Fruit fly (Drosophila melanogaster) whole organism, larva: ENCODE measurements around the gene CG34337.

Experiments used
- noc ChIP-seq: fragments of 200-800 bp; sonication (Bioruptor generic); optimal IDR thresholded peaks from 3 replicates; lab custom pipeline; 2019; ENCODE audit warnings: missing biosample characterization, mild to moderate bottlenecking, missing genetic modification characterization, moderate library complexity

The CG34337 gene

DNA sequence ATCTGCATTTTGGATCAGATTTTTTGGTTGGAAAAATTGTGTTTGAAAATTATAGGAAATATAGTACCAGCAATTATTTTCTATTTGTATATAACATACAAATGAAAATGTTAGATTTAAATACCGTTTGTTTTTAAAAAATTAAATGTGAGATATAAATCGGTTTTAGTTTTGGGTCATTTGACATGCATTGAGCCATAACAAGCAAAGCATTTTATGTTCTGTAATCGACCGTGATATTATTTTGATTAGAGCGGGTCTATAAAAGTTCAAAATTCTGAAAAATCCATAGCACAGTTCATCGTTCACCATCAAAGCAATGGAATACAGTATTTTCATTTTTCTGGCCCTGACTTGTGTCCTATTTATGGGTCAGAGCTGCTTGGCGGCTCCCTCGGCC, at the start of gene CG34337:
Gene CG34337, plus strand, starts transcription at position 301 of the 400 bp plus-strand sequence.
- TF ChIP-seq noc (tag; lab: Kevin White, UChicago): no peak

DNA sequence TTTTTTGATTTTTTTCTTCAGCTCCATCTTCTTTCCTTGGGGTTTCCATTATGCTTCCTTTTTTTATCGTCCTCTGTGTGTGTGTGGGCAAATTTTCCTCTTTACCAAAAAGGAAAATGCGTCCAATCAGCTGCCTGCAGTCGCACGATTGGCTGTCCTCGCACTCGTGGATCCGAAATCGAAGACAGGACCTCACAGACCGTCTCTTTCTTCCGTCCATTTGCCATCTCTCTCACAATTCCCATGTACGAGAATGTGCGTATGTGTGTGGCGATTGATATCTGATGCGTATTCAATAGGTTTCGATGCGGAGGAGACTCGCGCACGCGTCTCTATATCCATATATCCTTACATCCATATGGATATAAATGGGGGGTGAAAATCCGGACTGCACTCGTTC, 48.7 kb upstream of the CG34337 start:
- no peak for TF ChIP-seq noc (tag; lab: Kevin White, UChicago)

DNA sequence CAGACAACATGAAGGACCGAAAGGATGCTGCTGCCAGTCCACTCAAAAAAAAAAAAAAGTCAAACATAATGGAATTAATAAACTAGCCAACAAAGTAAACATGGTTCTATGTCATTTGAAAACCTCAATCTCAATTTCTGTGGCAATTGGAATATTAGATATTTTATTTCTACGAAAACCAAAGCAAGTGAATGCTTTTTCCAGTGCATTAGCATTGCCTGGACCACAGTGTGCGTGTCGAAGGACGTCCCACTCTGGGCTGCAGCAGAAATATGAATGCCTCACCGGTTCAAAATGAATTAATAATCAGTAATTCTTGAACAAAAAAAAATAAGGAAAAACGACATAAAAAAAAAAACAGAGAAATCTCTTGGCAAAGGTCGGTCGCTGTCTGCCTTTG, 44.6 kb upstream of the CG34337 start:
- TF ChIP-seq noc (tag; lab: Kevin White, UChicago): no peak

- TF ChIP-seq noc (tag; lab: Kevin White, UChicago): no peak
Measured at dm6 chrX:7377840-7378239, 39.2 kb upstream of the CG34337 start, which contains the start of gene CheA7a. Gene CheA7a (plus strand): TSS chrX:7378140.

dm6 chrX:7379569-7379968, 37.5 kb upstream of the CG34337 start:
- no peak for TF ChIP-seq noc (tag; lab: Kevin White, UChicago)

DNA sequence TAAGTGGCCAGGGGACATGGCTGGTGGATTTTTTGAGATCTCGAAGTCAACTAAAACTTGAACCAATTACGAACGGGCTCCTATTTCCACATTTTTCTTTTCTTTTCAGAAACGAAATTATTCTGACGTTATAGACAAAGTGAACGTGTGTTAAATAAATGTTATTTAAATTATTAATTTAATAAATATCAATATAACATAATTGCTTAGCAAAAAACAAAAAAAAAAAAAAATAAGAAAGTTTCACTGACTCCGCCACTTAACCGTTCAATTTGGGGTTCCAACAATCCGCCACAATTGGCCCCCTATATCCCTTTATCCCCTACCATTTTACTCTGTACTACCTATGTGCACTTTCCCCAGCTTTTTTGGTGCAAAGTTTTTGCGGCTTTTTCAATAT, 34.2 kb upstream of the CG34337 start, which contains the start of gene CG42781:
Gene CG42781, minus strand, starts transcription at position 101 of the 400 bp plus-strand sequence.
- TF ChIP-seq noc (tag; lab: Kevin White, UChicago): no peak

dm6 chrX:7403074-7403473, 14.0 kb upstream of the CG34337 start, which contains the start of gene CG15035:
Gene CG15035 (minus strand): TSS chrX:7403174.
- TF ChIP-seq noc (tag; lab: Kevin White, UChicago): no peak

DNA sequence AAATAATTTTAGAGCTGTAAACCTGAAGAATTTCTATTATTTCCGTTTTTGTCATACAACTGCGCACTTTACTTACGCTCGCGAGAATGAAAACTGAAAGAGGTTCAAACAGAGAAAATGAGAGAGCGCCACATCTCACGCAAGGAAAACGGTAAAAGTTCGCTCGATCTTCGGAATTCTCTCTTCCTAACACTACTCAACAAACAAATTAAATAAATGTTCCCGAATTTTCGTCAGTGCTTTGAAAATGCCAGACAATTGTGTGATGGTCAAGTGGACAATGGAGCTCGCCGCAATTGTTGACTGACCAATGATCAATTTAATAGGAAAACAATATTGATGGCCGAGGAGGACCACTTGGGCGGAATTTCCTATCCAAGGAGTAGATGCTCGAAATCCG, 11.4 kb upstream of the CG34337 start, which contains the start of gene CG1677:
Gene CG1677, minus strand, starts transcription at position 101 of the 400 bp plus-strand sequence.
- no peak for TF ChIP-seq noc (tag; lab: Kevin White, UChicago)

dm6 chrX:7406908-7407307, 10.1 kb upstream of the CG34337 start, which contains the start of gene CG32727:
Gene CG32727 (plus strand): TSS chrX:7407208.
- no peak for TF ChIP-seq noc (tag; lab: Kevin White, UChicago)

DNA sequence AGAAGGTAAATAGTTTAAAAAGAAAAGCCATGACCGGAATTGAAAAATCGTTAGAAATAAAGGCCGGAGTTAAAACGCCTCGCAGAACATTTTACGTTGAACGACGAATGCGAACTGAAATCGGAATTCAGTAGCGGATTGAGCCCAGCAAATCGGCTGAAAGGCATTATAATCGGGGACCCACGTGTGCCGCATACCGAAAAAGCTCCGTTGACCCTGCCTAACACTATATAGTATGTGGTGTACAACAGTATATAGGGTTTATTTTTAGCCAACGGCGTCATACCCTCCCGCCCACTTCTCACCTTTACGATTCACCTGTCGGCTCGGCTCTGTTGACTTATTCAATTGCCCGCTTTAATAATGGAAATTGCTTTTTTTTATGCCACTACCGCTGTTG, 5.2 kb upstream of the CG34337 start, which contains the start of gene CG42246:
Gene CG42246, minus strand, starts transcription at position 101 of the 400 bp plus-strand sequence.
- TF ChIP-seq noc (tag; lab: Kevin White, UChicago): no peak

DNA sequence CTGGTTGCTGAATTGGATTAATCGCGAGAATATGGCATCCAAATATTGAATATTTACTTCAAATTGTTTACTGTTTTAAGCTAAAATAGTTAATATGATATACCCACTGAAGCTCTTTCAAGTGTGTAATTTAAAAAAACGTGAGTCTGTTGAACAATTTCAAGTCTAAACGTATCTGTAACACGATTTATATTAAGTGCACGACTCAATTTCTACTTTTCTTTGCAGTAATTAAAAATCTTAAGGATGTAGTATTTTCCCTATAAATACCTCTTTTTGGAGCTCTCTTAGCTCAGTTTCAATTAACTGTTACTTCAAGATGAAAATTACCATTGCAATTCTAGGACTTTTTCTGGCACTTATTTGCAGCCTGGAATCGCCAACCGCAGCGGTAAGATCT, 4.7 kb upstream of the CG34337 start, which contains the start of gene CG42704:
Gene CG42704, plus strand, starts transcription at position 301 of the 400 bp plus-strand sequence.
- TF ChIP-seq noc (tag; lab: Kevin White, UChicago): no peak

- TF ChIP-seq noc (tag; lab: Kevin White, UChicago): no peak
Measured at dm6 chrX:7413569-7413968, 3.5 kb upstream of the CG34337 start, which contains the start of gene CG42705. Gene CG42705 (plus strand): TSS chrX:7413869.

- no peak for TF ChIP-seq noc (tag; lab: Kevin White, UChicago)
Measured at dm6 chrX:7415027-7415426, 2.0 kb upstream of the CG34337 start.

- TF ChIP-seq noc (tag; lab: Kevin White, UChicago): no peak
Measured at dm6 chrX:7417875-7418274, 822 bp downstream of the CG34337 start.

DNA sequence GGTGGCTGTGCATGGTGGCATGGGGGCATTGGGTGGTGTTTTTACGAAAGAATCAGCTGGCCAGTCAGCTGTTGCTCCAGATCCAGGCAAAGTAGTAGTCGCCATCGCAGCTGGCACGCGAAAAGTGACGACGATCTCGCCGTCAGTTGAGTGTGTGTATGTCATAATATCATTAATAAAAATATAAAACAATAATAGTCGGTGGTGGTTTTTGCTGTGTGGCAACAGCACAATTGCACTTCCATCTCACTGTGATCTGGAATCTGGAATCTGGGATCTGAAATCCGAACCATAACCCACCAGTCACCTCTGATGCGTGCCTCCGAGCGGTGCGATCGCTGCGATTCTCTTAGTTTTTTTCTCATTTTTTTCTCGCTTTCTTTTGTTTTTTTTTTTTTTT, 1.2 kb downstream of the CG34337 start, which contains the start of gene rumpel:
Gene rumpel, plus strand, starts transcription at position 301 of the 400 bp plus-strand sequence.
- TF ChIP-seq noc (tag; lab: Kevin White, UChicago): no peak

- no peak for TF ChIP-seq noc (tag; lab: Kevin White, UChicago)
Measured at dm6 chrX:7422577-7422976, 5.5 kb downstream of the CG34337 start.

DNA sequence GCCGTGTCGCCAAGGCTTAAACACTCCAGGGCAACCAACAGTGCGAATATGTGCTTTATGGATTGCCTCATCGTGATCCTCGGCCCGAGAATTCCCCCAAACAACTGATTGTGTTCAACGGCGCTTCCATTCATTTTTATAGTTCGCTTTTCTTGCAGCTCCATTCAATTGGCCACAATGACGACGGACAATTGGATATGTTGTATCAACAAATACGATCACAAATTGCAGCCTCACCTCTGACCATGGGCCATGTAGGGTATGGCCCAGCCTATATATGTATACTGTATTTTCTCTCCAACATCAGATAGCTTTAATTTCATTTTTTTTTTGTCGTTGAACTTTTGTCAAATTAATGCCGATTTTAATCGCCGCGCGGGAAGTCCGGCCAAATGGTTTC, 7.7 kb downstream of the CG34337 start, which contains the start of gene CG15036:
Gene CG15036, minus strand, starts transcription at position 101 of the 400 bp plus-strand sequence.
- TF ChIP-seq noc (tag; lab: Kevin White, UChicago): no peak
